Worm (Caenorhabditis elegans) whole organism, L4 larva: ENCODE data around the gene moc-6.

Source experiments
- F10B5.3 ChIP-seq: sonication (generic microtip); optimal IDR thresholded peaks from 2 replicates; lab custom pipeline; 2016; ENCODE audit warnings: mild to moderate bottlenecking, missing genetic modification characterization, missing compliant biosample characterization
- F26F4.8 ChIP-seq: fragments of 200-800 bp; sonication (Bioruptor generic); conservative IDR thresholded peaks from 2 replicates; pipeline ENCODE4 v1.3.6; 2022; ENCODE audit warnings: missing genetic modification characterization, missing compliant biosample characterization
- T26A8.4 ChIP-seq: fragments of 200-800 bp; sonication (Bioruptor generic); IDR thresholded peaks from 2 replicates; pipeline ENCODE4 v1.3.6; 2022; ENCODE audit warnings: missing genetic modification characterization, missing compliant biosample characterization
- aha-1 ChIP-seq: fragments of 150-350 bp; peaks from one replicate; lab custom pipeline; 2014; ENCODE audit warnings: missing biosample characterization, missing genetic modification characterization
- ceh-28 ChIP-seq: fragments of 150-350 bp; optimal IDR thresholded peaks from 2 replicates; lab custom pipeline; 2014; ENCODE audit warnings: missing biosample characterization, missing genetic modification reagents, missing genetic modification characterization
- fkh-10 ChIP-seq: fragments of 150-350 bp; optimal IDR thresholded peaks from 2 replicates; lab custom pipeline; 2014; ENCODE audit warnings: missing biosample characterization, missing genetic modification reagents, missing genetic modification characterization
- lim-7 ChIP-seq: fragments of 200-800 bp; sonication (Bioruptor generic); IDR thresholded peaks from 2 replicates; pipeline ENCODE4 v1.3.6; 2022; ENCODE audit warnings: missing genetic modification characterization, missing compliant biosample characterization
- mdl-1 ChIP-seq, 2 experiments: fragments of 150-350 bp in 1 of 2; sonication (generic microtip) in 1 of 2; optimal IDR thresholded peaks; 2 replicates each; lab custom pipeline; 2014 to 2017; ENCODE audit warnings: missing biosample characterization in 2 of 2, missing genetic modification characterization in 2 of 2
- mxl-3 ChIP-seq: fragments of 200-800 bp; sonication (Bioruptor generic); optimal IDR thresholded peaks from 2 replicates; lab custom pipeline; 2018; ENCODE audit warnings: mild to moderate bottlenecking, missing genetic modification characterization, missing compliant biosample characterization
- snpc-4 ChIP-seq: fragments of 150-350 bp; optimal IDR thresholded peaks from 2 replicates; lab custom pipeline; 2014; ENCODE audit warnings: missing biosample characterization, missing genetic modification characterization

- TF ChIP-seq aha-1 (tag; lab: Kevin White, UChicago) (peak; percentile 85), fkh-10 (GFP tag; lab: Kevin White, UChicago) (peak; percentile 24), mdl-1 (tag; optimal IDR thresholded peaks at IDR 0.05; lab: Kevin White, UChicago) (peak in 1 of 2 experiments; percentile 29), lim-7 (peak; percentile 58; the same call in 1 of the 2 replicates), ceh-28 (tag; lab: Kevin White, UChicago) (no peak), F26F4.8 (no peak), mxl-3 (GFP tag; lab: Kevin White, UChicago) (peak; percentile 95), snpc-4 (tag; lab: Kevin White, UChicago) (no peak), F10B5.3 (tag; lab: Kevin White, UChicago) (no peak), T26A8.4 (peak; percentile 80)
Observed at ce11 chrIII:5172470-5172869, 23.3 kb upstream of the moc-6 start, which contains the start of gene K10D2.5.
